Fruit fly (Drosophila melanogaster) whole organism, wandering third instar larva: ENCODE data around the gene CG7974.

ENCODE experiments used
- HLH106 ChIP-seq: fragments of 200-800 bp; optimal IDR thresholded peaks from 3 replicates; lab custom pipeline; 2019; ENCODE audit warnings: missing biosample characterization, mild to moderate bottlenecking, missing genetic modification characterization, moderate library complexity
- N ChIP-seq: fragments of >200 bp; optimal IDR thresholded peaks from 2 replicates; lab custom pipeline; 2018; ENCODE audit warnings: missing biosample characterization, missing external identifiers, missing genetic modification characterization
- Sp1 ChIP-seq: fragments of 200-800 bp; sonication (Bioruptor generic); optimal IDR thresholded peaks from 3 replicates; lab custom pipeline; 2019; ENCODE audit warnings: missing biosample characterization, mild to moderate bottlenecking, missing genetic modification characterization, moderate library complexity

DNA sequence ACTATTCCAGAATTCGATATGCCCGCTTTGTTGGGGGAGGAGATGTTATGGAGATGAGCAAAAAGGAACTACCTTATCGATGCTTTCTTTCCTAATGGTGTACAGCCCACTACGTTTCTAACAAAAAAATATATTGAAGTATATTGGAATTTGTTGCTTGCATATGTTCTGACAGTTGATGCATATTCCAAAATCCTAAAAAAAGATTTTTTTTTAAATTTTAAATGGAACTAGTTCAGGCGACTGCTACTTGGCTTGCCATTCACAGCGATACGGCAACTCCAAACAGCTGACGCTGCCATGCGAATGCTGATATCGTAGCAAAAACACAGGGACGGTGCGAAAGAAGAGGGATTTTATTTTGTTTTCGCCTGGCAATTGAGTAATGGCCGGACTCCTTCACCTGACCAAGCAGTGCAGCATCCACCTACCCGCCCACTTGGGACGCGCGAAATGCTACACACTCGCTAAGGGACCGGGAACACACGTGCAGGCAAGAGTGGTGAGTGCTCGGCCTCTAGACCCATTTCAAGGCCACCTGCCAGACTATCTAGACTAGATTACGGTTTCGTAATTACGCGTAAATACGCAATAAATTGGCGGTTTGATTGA lies 46.7 kb upstream of the CG7974 start, which contains the start of the genes CG13926, ABCB7 and CG33230:
- TF ChIP-seq HLH106 (tag; lab: Kevin White, UChicago) (peak; percentile 59), N (no peak), Sp1 (GFP tag; lab: Kevin White, UChicago) (peak; percentile 31)
